Worm (Caenorhabditis elegans): Measurements from ENCODE around the gene fipr-9.

fipr-9 gene

DNA sequence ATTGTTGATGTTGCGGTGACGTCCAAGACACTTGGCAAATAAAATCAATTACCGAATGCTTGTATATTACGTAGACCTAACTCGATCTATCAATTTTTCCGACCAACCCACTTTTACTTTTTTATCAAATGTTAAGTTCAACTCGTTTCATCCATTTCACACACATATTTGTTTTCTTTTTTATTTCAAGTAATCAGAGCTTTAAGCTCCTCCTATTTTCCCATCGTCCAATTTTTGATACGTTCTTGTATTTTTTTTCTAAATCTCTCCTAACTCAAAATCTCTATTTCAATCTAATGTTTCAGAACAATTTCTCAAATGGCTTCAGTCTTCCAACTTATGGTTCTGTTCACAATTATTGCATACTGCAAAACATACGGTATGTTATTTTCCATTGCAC, 23.1 kb upstream of the fipr-9 start, which contains the start of gene ZK856.6:
Gene ZK856.6 (plus strand): TSS at position 301 of the 400 bp plus-strand sequence.
- TF ChIP-seq med-1 (GFP tag; optimal IDR thresholded peaks at IDR 0.05; ENCODE audit: insufficient read depth) (no peak), cog-1 (tag; optimal IDR thresholded peaks at IDR 0.05) (no peak), ztf-29 (GFP tag; IDR thresholded peaks at IDR 0.05) (no peak), T22C8.4 (GFP tag; IDR thresholded peaks at IDR 0.05) (no peak), ref-1 (GFP tag; conservative IDR thresholded peaks at IDR 0.05) (no peak), klf-2 (GFP tag; conservative IDR thresholded peaks at IDR 0.05) (no peak), flt-1 (GFP tag; IDR thresholded peaks at IDR 0.05) (no peak)

ce11 chrV:10201913-10202312, 19.5 kb upstream of the fipr-9 start, which contains the start of gene ZK856.7:
TSS of gene ZK856.7 (plus strand) at chrV:10202098.
- TF ChIP-seq ztf-29 (GFP tag; IDR thresholded peaks at IDR 0.05) (no peak), T22C8.4 (GFP tag; IDR thresholded peaks at IDR 0.05) (no peak), cog-1 (tag; optimal IDR thresholded peaks at IDR 0.05) (no peak), flt-1 (GFP tag; IDR thresholded peaks at IDR 0.05) (no peak), ztf-23 (GFP tag; IDR thresholded peaks at IDR 0.05) (no peak), tab-1 (GFP tag; IDR thresholded peaks at IDR 0.05) (no peak), med-1 (GFP tag; optimal IDR thresholded peaks at IDR 0.05; ENCODE audit: insufficient read depth) (no peak)

DNA sequence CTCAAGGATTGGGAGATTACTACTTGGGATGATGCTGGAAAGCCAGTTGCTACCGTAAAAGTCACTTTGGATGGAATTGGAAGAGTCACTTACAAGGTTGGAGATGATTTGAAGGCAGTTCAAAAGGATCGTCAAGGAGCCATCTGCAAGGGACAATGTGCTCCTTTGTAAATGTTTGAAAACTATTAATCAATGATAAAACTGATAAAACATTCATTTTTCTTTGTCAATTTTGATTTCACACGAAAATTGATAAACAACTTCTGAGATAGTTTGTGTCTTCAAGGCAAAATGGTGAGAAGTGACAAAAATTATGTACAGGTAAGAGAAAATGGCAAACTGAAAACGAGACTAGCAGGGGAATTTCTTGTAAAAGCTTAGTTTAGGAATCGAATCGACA, 19.1 kb upstream of the fipr-9 start:
- TF ChIP-seq ztf-29 (GFP tag; IDR thresholded peaks at IDR 0.05) (no peak), ztf-23 (GFP tag; IDR thresholded peaks at IDR 0.05) (no peak), cog-1 (tag; optimal IDR thresholded peaks at IDR 0.05) (no peak), flt-1 (GFP tag; IDR thresholded peaks at IDR 0.05) (no peak), tab-1 (GFP tag; IDR thresholded peaks at IDR 0.05) (no peak)

DNA sequence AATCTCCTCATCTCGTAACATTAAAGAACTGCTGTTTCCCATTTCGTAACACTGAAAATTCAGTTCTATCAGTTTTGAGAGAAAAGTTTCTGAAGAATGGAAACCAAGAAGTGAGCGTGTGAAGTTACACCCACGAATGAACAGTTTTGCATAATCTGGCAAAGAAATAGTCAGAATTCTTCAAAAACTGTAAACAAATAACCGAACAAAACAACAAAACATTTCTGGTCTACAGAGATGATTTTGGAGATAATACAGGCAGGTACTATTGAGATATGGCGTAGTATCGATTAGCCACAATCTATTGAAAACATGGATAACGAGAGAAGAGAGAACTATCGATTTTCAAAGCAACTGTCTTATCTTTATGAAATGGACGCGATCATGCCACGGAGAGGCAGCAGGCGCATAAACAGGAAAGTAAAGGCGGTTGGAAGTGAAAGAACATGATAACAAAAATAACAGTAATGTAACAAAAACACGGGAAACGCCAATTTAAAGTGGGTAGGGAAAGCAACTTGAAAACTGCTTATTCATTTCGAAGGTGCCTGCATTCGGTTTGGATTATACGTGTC, 17.9 kb upstream of the fipr-9 start, which contains the start of gene chpf-1:
Gene chpf-1 (minus strand): TSS at position 51 of the 575 bp plus-strand sequence.
- TF ChIP-seq ztf-23 (GFP tag; IDR thresholded peaks at IDR 0.05) (no peak), klf-2 (GFP tag; conservative IDR thresholded peaks at IDR 0.05) (no peak), med-1 (GFP tag; optimal IDR thresholded peaks at IDR 0.05; ENCODE audit: insufficient read depth) (no peak), ref-1 (GFP tag; conservative IDR thresholded peaks at IDR 0.05) (no peak), ztf-29 (GFP tag; IDR thresholded peaks at IDR 0.05) (no peak), tab-1 (GFP tag; IDR thresholded peaks at IDR 0.05) (no peak), flt-1 (GFP tag; IDR thresholded peaks at IDR 0.05) (no peak), cog-1 (tag; optimal IDR thresholded peaks at IDR 0.05) (no peak), T22C8.4 (GFP tag; IDR thresholded peaks at IDR 0.05) (no peak; the same call in 1 of the 2 replicates)

ce11 chrV:10204863-10205338, 16.6 kb upstream of the fipr-9 start, which contains the start of the genes ZK856.19 and ZK856.11:
TSS of gene ZK856.19 (minus strand) at chrV:10204913.
TSS of gene ZK856.11 (minus strand) at chrV:10204938.
- TF ChIP-seq med-1 (GFP tag; optimal IDR thresholded peaks at IDR 0.05; ENCODE audit: insufficient read depth) (no peak), cog-1 (tag; optimal IDR thresholded peaks at IDR 0.05) (no peak), klf-2 (GFP tag; conservative IDR thresholded peaks at IDR 0.05) (no peak), ref-1 (GFP tag; conservative IDR thresholded peaks at IDR 0.05) (no peak), ztf-23 (GFP tag; IDR thresholded peaks at IDR 0.05) (no peak), ztf-29 (GFP tag; IDR thresholded peaks at IDR 0.05) (no peak), T22C8.4 (GFP tag; IDR thresholded peaks at IDR 0.05) (no peak), flt-1 (GFP tag; IDR thresholded peaks at IDR 0.05) (no peak), tab-1 (GFP tag; IDR thresholded peaks at IDR 0.05) (no peak)

ce11 chrV:10205483-10205882, 16.0 kb upstream of the fipr-9 start, which contains the start of gene ZK856.16:
TSS of gene ZK856.16 (minus strand) at chrV:10205583.
- TF ChIP-seq cog-1 (tag; optimal IDR thresholded peaks at IDR 0.05) (no peak), tab-1 (GFP tag; IDR thresholded peaks at IDR 0.05) (no peak), flt-1 (GFP tag; IDR thresholded peaks at IDR 0.05) (no peak), med-1 (GFP tag; optimal IDR thresholded peaks at IDR 0.05; ENCODE audit: insufficient read depth) (no peak), ztf-23 (GFP tag; IDR thresholded peaks at IDR 0.05) (no peak), ref-1 (GFP tag; conservative IDR thresholded peaks at IDR 0.05) (no peak), T22C8.4 (GFP tag; IDR thresholded peaks at IDR 0.05) (no peak), ztf-29 (GFP tag; IDR thresholded peaks at IDR 0.05) (no peak), klf-2 (GFP tag; conservative IDR thresholded peaks at IDR 0.05) (no peak)

DNA sequence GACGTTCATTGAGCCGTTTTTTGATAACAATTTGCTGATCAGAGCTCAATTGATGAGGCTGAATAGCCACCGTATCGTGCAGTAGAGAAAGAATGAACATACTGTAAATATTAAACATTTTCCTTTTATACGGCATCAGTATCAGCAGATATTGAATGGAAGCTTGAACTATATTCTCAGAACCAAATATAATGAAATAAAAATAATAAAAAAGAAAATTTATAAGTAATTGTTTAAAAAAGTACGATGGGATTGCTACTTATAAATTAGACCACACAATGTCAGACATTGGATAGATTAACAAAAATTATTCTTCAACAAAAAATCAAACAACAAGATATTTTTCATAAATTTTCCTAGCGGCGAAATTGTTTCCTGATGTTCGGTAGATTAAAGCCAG, 15.0 kb upstream of the fipr-9 start, which contains the start of gene rpc-25:
Gene rpc-25 (minus strand): TSS at position 101 of the 400 bp plus-strand sequence.
- TF ChIP-seq cog-1 (tag; optimal IDR thresholded peaks at IDR 0.05) (no peak), ref-1 (GFP tag; conservative IDR thresholded peaks at IDR 0.05) (no peak)

DNA sequence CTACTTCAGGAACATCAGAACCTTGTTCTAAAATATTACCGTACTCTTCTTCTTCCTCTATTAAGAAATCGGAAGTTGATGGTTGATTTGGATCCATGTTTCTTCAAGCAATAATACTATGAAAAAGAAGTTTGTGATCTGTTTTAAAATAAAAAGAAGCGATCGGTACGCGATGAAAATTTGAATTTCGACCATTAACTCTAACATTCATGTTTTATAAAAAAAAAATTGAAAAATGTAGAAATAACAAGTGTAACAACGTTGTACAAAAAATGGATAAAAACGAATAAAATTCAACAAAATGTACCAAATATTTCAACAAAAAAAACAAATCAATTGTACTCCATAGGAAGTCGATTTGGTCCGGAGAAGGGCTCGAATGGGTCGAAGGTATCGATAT, 11.2 kb upstream of the fipr-9 start, which contains the start of gene tftc-3:
Gene tftc-3 (minus strand): TSS at position 101 of the 400 bp plus-strand sequence.
- TF ChIP-seq ztf-23 (GFP tag; IDR thresholded peaks at IDR 0.05) (no peak), ref-1 (GFP tag; conservative IDR thresholded peaks at IDR 0.05) (no peak), flt-1 (GFP tag; IDR thresholded peaks at IDR 0.05) (no peak), tab-1 (GFP tag; IDR thresholded peaks at IDR 0.05) (no peak), ztf-29 (GFP tag; IDR thresholded peaks at IDR 0.05) (no peak), T22C8.4 (GFP tag; IDR thresholded peaks at IDR 0.05) (no peak), cog-1 (tag; optimal IDR thresholded peaks at IDR 0.05) (no peak), klf-2 (GFP tag; conservative IDR thresholded peaks at IDR 0.05) (no peak), med-1 (GFP tag; optimal IDR thresholded peaks at IDR 0.05; ENCODE audit: insufficient read depth) (no peak)

ce11 chrV:10212027-10212426, 9.4 kb upstream of the fipr-9 start, which contains the start of gene zhit-3:
TSS of gene zhit-3 (minus strand) at chrV:10212127.
- TF ChIP-seq cog-1 (tag; optimal IDR thresholded peaks at IDR 0.05) (no peak), ztf-23 (GFP tag; IDR thresholded peaks at IDR 0.05) (no peak), klf-2 (GFP tag; conservative IDR thresholded peaks at IDR 0.05) (no peak), flt-1 (GFP tag; IDR thresholded peaks at IDR 0.05) (no peak), ztf-29 (GFP tag; IDR thresholded peaks at IDR 0.05) (no peak), med-1 (GFP tag; optimal IDR thresholded peaks at IDR 0.05; ENCODE audit: insufficient read depth) (no peak), ref-1 (GFP tag; conservative IDR thresholded peaks at IDR 0.05) (no peak), tab-1 (GFP tag; IDR thresholded peaks at IDR 0.05) (no peak), T22C8.4 (GFP tag; IDR thresholded peaks at IDR 0.05) (no peak)

All from whole organism, midembryonic.